Worm (Caenorhabditis elegans): ENCODE data around the gene gadr-4.

Gene gadr-4

DNA sequence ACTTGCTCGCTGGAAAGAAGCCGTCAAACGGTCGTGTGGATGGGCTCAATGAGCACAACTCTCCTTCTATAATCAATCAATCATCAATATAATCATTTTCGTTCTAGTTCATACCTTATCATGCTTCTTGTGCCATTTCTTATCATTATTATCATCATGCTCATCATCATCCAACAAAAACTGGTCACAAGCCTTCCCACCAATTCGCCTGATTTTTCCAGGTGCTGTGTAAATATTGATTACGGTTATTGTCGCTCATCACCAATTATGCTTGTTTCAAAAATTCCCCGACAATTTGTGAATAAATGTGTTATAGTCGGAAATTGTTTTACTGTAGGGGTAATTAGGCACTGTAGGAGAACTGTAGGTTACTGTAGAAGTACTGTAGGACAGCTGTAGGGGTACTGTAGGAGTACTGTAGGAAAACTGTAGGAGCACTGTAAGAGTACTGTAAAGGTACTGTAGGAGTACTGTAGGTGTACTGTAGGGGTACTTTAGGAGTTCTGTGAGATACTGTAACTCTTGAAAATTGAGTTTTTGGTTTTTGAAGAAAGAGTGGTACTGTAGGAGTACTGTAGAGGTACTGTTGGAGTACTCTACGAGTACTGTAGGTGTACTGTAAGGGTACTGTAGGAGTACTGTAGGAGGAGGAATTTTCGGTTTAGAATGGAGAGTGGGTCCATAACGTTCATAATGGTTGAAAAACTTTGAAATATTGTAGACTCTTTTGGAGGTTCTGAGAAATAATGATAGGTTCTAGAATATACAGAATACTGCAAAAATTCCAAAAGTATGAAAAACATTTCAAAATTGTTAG, 31.9 kb upstream of the gadr-4 start:
- TF ChIP-seq C38D4.7 (GFP tag; optimal IDR thresholded peaks at IDR 0.05): peak; percentile 31
- TF ChIP-seq ceh-6 (GFP tag; optimal IDR thresholded peaks at IDR 0.05): no peak
- peak; percentile 77 for TF ChIP-seq elt-2 (tag; optimal IDR thresholded peaks at IDR 0.05)

DNA sequence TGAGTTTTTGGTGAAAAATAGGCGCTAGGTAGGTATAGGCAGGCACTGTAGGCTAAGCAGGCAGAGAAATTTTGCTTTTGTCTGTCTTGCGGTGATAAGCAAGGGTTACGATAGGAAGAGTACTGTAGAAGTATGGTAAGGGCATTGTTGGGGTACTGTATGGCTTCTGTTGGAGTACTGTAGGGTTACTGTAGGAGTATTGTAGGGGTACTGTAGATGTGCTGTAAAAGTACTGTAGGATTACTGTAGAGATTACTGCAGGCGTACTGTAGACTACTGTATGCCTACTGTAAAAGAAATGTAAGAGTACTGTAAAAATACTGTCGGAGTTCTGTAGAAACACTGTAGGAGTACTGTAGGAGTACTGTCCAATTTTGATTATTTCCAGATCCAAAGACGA, 30.1 kb upstream of the gadr-4 start:
- TF ChIP-seq ahr-1 (tag; optimal IDR thresholded peaks at IDR 0.05) (no peak), fkh-10 (GFP tag; optimal IDR thresholded peaks at IDR 0.05) (no peak), ztf-16 (tag; optimal IDR thresholded peaks at IDR 0.05) (no peak), unc-42 (tag; optimal IDR thresholded peaks at IDR 0.05) (no peak), pqm-1 (tag; optimal IDR thresholded peaks at IDR 0.05) (no peak)

DNA sequence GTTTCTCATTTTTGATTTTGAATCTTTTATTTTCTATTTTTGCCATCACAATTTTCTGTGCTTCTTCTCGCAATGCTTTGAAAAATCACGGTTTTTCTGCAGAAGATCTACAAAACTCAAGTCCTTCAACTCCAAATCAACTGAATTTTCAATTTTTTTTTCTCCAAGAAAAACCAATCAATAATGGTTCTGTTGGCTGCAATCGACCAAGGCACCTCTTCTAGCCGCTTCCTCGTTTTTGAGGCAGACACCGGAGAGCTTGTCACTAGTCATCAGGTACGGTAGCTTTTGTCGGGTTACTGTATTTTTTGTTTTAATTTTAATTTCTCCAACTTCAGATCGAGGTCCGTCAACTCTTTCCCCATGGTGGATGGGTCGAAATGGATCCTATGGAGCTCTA, 29.5 kb upstream of the gadr-4 start, which contains the start of gene R11F4.1:
R11F4.1 (plus strand) TSS at position 103 of the 400 bp plus-strand sequence.
- TF ChIP-seq ceh-19 (GFP tag; optimal IDR thresholded peaks at IDR 0.05) (no peak), mec-3 (tag; optimal IDR thresholded peaks at IDR 0.05; ENCODE audit: borderline replicate concordance) (no peak), K09A11.1 (tag; optimal IDR thresholded peaks at IDR 0.05; ENCODE audit: insufficient read depth) (no peak), ceh-6 (GFP tag; optimal IDR thresholded peaks at IDR 0.05) (no peak), fkh-10 (GFP tag; optimal IDR thresholded peaks at IDR 0.05) (no peak), unc-86 (tag; optimal IDR thresholded peaks at IDR 0.05) (no peak), ceh-2 (tag; optimal IDR thresholded peaks at IDR 0.05) (no peak), npax-4 (tag; optimal IDR thresholded peaks at IDR 0.05) (no peak), hlh-15 (tag; optimal IDR thresholded peaks at IDR 0.05) (no peak), dmd-4 (tag; optimal IDR thresholded peaks at IDR 0.05; ENCODE audit: borderline replicate concordance) (no peak), ceh-24 (tag; optimal IDR thresholded peaks at IDR 0.05) (no peak), pax-1 (tag; optimal IDR thresholded peaks at IDR 0.05) (no peak), hlh-6 (tag; optimal IDR thresholded peaks at IDR 0.05) (no peak), odd-2 (tag; optimal IDR thresholded peaks at IDR 0.05) (no peak), eyg-1 (tag; optimal IDR thresholded peaks at IDR 0.05) (no peak), madf-2 (tag; optimal IDR thresholded peaks at IDR 0.05) (no peak), ama-1 (optimal IDR thresholded peaks at IDR 0.05) (no peak), hlh-8 (tag; optimal IDR thresholded peaks at IDR 0.05) (no peak)

DNA sequence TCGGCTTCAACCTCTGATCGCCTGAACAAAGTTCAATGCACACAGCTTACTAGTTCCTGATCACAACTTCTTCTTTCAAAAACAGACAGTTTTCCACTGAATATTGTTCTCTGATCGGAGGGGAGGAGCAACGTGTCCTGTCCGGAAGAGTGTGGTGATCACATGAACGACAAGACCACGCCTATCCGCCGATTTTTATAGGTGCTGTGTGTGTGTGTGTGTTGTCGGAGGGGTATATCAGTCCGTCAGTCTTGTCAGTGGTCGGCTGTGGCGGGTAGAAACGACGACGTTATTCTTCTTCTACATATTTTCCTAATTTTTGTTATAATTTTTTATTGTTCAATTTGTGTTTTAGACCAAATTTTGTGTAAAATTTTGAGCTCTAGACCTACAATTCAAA, 28.4 kb upstream of the gadr-4 start:
- no peak for TF ChIP-seq nfya-1 (tag; optimal IDR thresholded peaks at IDR 0.05)
- TF ChIP-seq hlh-30 (tag; optimal IDR thresholded peaks at IDR 0.05; ENCODE audit: insufficient read depth): peak; percentile 16
- TF ChIP-seq ceh-45 (GFP tag; IDR thresholded peaks at IDR 0.05): no peak

DNA sequence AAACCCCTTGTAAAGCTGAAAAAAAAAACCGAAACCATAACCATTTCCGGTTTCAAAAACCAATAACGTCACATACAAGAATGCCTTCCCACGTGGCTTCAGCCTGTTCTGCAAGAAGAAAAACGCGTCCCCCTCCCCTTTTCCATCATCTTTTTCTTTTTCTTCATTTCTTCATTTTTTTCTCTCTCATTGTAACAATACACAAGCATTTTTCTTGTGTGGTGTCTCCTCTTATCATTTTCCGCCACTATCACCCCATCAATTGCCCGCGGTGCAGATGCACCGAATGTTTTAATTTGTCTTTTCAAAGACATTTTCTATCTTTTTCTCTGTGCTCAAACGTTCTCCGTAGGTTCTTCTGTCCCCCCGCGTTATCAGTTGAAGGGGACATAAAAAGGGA, 26.8 kb upstream of the gadr-4 start:
- TF ChIP-seq rnt-1 (tag; optimal IDR thresholded peaks at IDR 0.05) (no peak), F13H6.1 (tag; optimal IDR thresholded peaks at IDR 0.05) (no peak), pag-3 (tag; optimal IDR thresholded peaks at IDR 0.05; ENCODE audit: borderline replicate concordance) (no peak), ama-1 (optimal IDR thresholded peaks at IDR 0.05) (no peak), ref-2 (tag; optimal IDR thresholded peaks at IDR 0.05) (no peak), elt-2 (tag; optimal IDR thresholded peaks at IDR 0.05) (peak; percentile 84), ceh-18 (tag; optimal IDR thresholded peaks at IDR 0.05) (peak; percentile 59)

DNA sequence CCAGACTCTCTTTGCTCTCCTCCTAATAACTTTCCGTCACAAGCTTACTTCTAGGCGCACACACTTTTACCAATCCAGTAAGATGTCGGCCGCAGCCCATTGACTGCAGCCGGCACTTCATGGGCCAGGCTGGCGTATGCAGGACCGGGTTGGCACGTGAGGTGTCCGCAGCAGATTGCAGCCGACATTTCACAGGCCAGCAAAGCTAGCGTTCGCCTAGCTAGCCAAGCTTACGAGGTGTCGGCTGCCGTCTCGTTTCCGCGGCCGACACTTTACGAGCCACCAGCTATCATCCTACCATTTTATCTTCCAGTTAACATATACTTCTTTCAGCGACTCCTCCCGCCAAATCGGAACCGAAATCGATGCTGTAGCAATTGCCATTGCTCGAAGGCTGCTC, 23.2 kb upstream of the gadr-4 start:
- TF ChIP-seq pqm-1 (tag; optimal IDR thresholded peaks at IDR 0.05) (no peak), ceh-19 (GFP tag; optimal IDR thresholded peaks at IDR 0.05) (no peak), pag-3 (tag; optimal IDR thresholded peaks at IDR 0.05; ENCODE audit: borderline replicate concordance) (no peak), hlh-6 (tag; optimal IDR thresholded peaks at IDR 0.05) (no peak), K09A11.1 (tag; optimal IDR thresholded peaks at IDR 0.05; ENCODE audit: insufficient read depth) (no peak), ahr-1 (tag; optimal IDR thresholded peaks at IDR 0.05) (no peak), che-1 (tag; optimal IDR thresholded peaks at IDR 0.05) (no peak), unc-86 (tag; optimal IDR thresholded peaks at IDR 0.05) (no peak), hlh-15 (tag; optimal IDR thresholded peaks at IDR 0.05) (no peak), tbx-7 (tag; optimal IDR thresholded peaks at IDR 0.05) (no peak), sox-2 (GFP tag; IDR thresholded peaks at IDR 0.05) (no peak), ceh-9 (tag; optimal IDR thresholded peaks at IDR 0.05) (no peak), pros-1 (tag; optimal IDR thresholded peaks at IDR 0.05) (no peak), C38D4.7 (GFP tag; optimal IDR thresholded peaks at IDR 0.05) (no peak), ama-1 (optimal IDR thresholded peaks at IDR 0.05) (no peak), ceh-30 (tag; optimal IDR thresholded peaks at IDR 0.05) (no peak), ceh-22 (tag; optimal IDR thresholded peaks at IDR 0.05) (no peak), gmeb-2 (tag; optimal IDR thresholded peaks at IDR 0.05) (no peak), mec-3 (tag; optimal IDR thresholded peaks at IDR 0.05; ENCODE audit: borderline replicate concordance) (no peak), ceh-34 (tag; optimal IDR thresholded peaks at IDR 0.05) (no peak)
